Worm (Caenorhabditis elegans): ENCODE measurements around the gene clec-136.
A peak's percentile ranks its signal among the peaks of the same experiment; 100 is the strongest.

The clec-136 gene

ce11 chrII:4585327-4585726, 31.0 kb downstream of the clec-136 start:
- TF ChIP-seq B0019.2 (GFP tag; conservative IDR thresholded peaks at IDR 0.05) (no peak), C17E4.6 (GFP tag; IDR thresholded peaks at IDR 0.05) (no peak), ztf-18 (tag; optimal IDR thresholded peaks at IDR 0.05) (no peak), hsf-1 (GFP tag; IDR thresholded peaks at IDR 0.05) (0 out of 2 replicates have a peak, but pooled peaks have one; percentile 21), nfyb-1 (GFP tag; IDR thresholded peaks at IDR 0.05) (no peak), lag-1 (GFP tag; IDR thresholded peaks at IDR 0.05) (no peak)

- TF ChIP-seq tbx-9 (tag; optimal IDR thresholded peaks at IDR 0.05; ENCODE audit: borderline replicate concordance) (no peak), ceh-79 (tag; optimal IDR thresholded peaks at IDR 0.05) (no peak), lir-1 (GFP tag; conservative IDR thresholded peaks at IDR 0.05) (no peak), rpc-1 (optimal IDR thresholded peaks at IDR 0.05) (no peak), rpc-1 (tag; optimal IDR thresholded peaks at IDR 0.05) (no peak), ztf-6 (GFP tag; IDR thresholded peaks at IDR 0.05) (no peak), F37B4.10 (GFP tag; IDR thresholded peaks at IDR 0.05) (no peak), chd-7 (tag; optimal IDR thresholded peaks at IDR 0.05) (no peak), bed-1 (GFP tag; IDR thresholded peaks at IDR 0.05) (no peak), B0035.1 (tag; optimal IDR thresholded peaks at IDR 0.05) (no peak), hrde-1 (tag; optimal IDR thresholded peaks at IDR 0.05; ENCODE audit: borderline replicate concordance) (no peak), K11D2.4 (GFP tag; IDR thresholded peaks at IDR 0.05) (no peak), ztf-18 (tag; optimal IDR thresholded peaks at IDR 0.05) (no peak), ama-1 (optimal IDR thresholded peaks at IDR 0.05) (no peak), ama-1 (GFP tag; optimal IDR thresholded peaks at IDR 0.05) (no peak)
These were observed 32.0 kb downstream of the clec-136 start for ce11 chrII:4584313-4584712.

- no peak for TF ChIP-seq ceh-40 (GFP tag; IDR thresholded peaks at IDR 0.05)
- 0 out of 2 replicates have a peak, but pooled peaks have one; percentile 13 for TF ChIP-seq madf-3 (GFP tag; IDR thresholded peaks at IDR 0.05)
- TF ChIP-seq ztf-28 (GFP tag; IDR thresholded peaks at IDR 0.05) = no peak
These were observed 33.0 kb downstream of the clec-136 start for ce11 chrII:4583203-4583912.

ce11 chrII:4581090-4581489, 35.3 kb downstream of the clec-136 start:
- no peak for TF ChIP-seq B0035.1 (tag; optimal IDR thresholded peaks at IDR 0.05)
- TF ChIP-seq snpc-1.1 (tag; optimal IDR thresholded peaks at IDR 0.05; ENCODE audit: insufficient read depth) = no peak
- TF ChIP-seq madf-3 (GFP tag; IDR thresholded peaks at IDR 0.05) = no peak
- TF ChIP-seq repo-1 (tag; optimal IDR thresholded peaks at IDR 0.05) = no peak
- TF ChIP-seq nfya-1 (tag; optimal IDR thresholded peaks at IDR 0.05; ENCODE audit: borderline replicate concordance, insufficient read depth) = no peak
- TF ChIP-seq unc-62 (GFP tag; optimal IDR thresholded peaks at IDR 0.05) = no peak
- no peak for TF ChIP-seq gei-17 (GFP tag; optimal IDR thresholded peaks at IDR 0.05)
- TF ChIP-seq let-607 (tag; optimal IDR thresholded peaks at IDR 0.05) = no peak
- no peak for TF ChIP-seq madf-8 (GFP tag; conservative IDR thresholded peaks at IDR 0.05)
- TF ChIP-seq ztf-26 (tag; optimal IDR thresholded peaks at IDR 0.05) = no peak
- no peak for TF ChIP-seq F49E8.2 (tag; optimal IDR thresholded peaks at IDR 0.05; ENCODE audit: insufficient read depth)
- TF ChIP-seq K12H6.12 (tag; optimal IDR thresholded peaks at IDR 0.05) = no peak
- no peak for TF ChIP-seq Y56A3A.18 (GFP tag; IDR thresholded peaks at IDR 0.05)
- TF ChIP-seq lin-54 (GFP tag; optimal IDR thresholded peaks at IDR 0.05) = no peak
- no peak for TF ChIP-seq ztf-25 (GFP tag; IDR thresholded peaks at IDR 0.05)
- TF ChIP-seq nhr-90 (tag; optimal IDR thresholded peaks at IDR 0.05) = no peak
- no peak for TF ChIP-seq ets-4 (GFP tag; optimal IDR thresholded peaks at IDR 0.05)
- TF ChIP-seq nhr-120 (GFP tag; IDR thresholded peaks at IDR 0.05) = no peak
- no peak for TF ChIP-seq hlh-12 (tag; optimal IDR thresholded peaks at IDR 0.05)
- TF ChIP-seq sptf-2 (GFP tag; optimal IDR thresholded peaks at IDR 0.05) = no peak
